Worm (Caenorhabditis elegans): ENCODE results near the gene C07H6.9.

The C07H6.9 gene

DNA sequence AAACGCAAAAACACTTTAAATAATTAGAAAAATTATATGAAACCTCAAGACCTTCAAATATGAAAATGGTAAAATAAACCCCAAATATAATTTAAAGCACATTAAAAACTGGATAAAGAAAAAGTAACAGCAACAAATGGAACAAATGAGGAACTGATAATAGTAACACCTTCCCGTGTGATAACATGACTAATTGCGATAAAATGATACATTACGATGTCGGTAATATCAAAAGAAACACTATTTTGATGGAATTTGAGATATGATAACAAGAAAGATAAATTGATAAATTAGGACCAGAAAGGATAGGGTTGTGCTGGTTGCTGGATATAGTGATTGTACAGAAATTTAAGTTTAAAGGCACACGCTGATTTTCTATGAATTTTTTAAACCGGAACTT, 42.8 kb upstream of the C07H6.9 start:
- TF ChIP-seq ets-5 (GFP tag; IDR thresholded peaks at IDR 0.05) (no peak), F16B12.6 (tag; optimal IDR thresholded peaks at IDR 0.05) (no peak), ceh-90 (tag; optimal IDR thresholded peaks at IDR 0.05) (no peak), ces-1 (GFP tag; optimal IDR thresholded peaks at IDR 0.05) (no peak), unc-62 (GFP tag; optimal IDR thresholded peaks at IDR 0.05) (no peak), unc-86 (tag; optimal IDR thresholded peaks at IDR 0.05) (no peak), nhr-76 (tag; optimal IDR thresholded peaks at IDR 0.05) (no peak), sup-37 (GFP tag; optimal IDR thresholded peaks at IDR 0.05) (no peak)

DNA sequence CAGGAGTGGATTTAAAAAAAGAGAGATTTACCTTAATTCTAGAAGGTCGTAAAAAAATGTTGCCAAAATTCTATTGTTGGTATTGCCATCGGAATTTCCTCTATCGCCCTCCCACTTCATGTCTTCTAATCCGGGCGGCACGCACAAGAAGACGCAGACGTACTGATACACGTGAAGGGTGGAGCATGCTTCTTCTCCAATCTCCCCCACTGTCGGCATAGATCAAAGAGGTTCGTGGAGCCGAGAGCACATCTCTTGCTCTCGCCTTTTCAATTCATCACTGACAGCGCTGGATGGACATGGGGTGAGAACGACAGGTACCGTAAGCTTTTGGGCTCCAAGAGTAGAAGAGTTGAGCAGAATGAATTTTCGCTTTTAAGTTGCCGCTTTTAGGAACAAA, 37.3 kb upstream of the C07H6.9 start, which contains the start of gene lin-39:
TSS of gene lin-39 (minus strand) at position 74 of the 400 bp plus-strand sequence.
- TF ChIP-seq efl-1 (optimal IDR thresholded peaks at IDR 0.05), result no peak
- TF ChIP-seq efl-1 (GFP tag; optimal IDR thresholded peaks at IDR 0.05 in 1 of 2), result no peak
- no peak for TF ChIP-seq F16B12.6 (tag; optimal IDR thresholded peaks at IDR 0.05)
- TF ChIP-seq mab-9 (GFP tag; IDR thresholded peaks at IDR 0.05), result peak; percentile 43; the same call in 1 of the 2 replicates
- peak; percentile 11 for TF ChIP-seq nhr-71 (tag; optimal IDR thresholded peaks at IDR 0.05)
- TF ChIP-seq lsy-2 (tag; optimal IDR thresholded peaks at IDR 0.05), result peak in 1 of 2 experiments; percentile 47
- peak; percentile 68 for TF ChIP-seq lin-14 (GFP tag; optimal IDR thresholded peaks at IDR 0.05)
- peak; percentile 38 for TF ChIP-seq rnt-1 (tag; optimal IDR thresholded peaks at IDR 0.05)

DNA sequence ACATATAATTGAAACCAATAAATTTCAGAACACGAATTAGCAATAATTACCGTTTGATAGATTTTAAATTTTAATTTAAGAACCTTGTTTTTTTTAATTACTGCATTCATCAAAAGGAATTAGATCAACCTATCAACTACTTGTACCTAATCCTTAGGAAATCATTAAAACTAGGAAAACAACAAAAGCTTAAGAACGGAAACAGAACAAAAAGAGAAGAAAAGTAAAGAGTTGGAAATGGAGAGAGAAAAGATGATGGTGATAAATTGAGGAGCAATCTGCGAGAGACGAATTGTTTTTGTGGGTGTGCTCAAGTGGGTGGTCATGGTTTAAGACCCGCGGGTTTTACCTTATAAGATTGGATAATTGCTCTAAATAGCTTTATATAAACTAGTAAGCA, 36.1 kb upstream of the C07H6.9 start:
- TF ChIP-seq mab-9 (GFP tag; IDR thresholded peaks at IDR 0.05), result no peak
- peak; percentile 11 for TF ChIP-seq rnt-1 (tag; optimal IDR thresholded peaks at IDR 0.05)

DNA sequence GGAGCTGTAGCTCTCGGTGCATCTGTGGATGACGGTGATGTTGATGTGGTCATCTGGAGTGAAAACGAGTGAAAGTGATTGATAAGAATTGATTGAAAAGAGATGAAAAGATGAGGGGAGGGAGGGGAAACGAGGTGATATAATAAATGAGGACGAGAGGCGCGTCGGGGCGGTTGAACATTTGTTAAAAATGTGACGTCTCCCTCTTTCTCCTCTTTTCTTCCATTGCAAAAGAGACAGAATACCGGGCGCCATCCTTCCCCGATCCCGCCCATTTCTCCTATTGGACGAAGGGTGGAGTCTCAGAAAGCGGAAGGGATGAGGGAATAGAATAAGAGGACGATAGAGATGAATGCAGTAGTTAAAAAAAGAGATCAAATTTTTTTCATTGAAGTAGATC, 35.4 kb upstream of the C07H6.9 start:
- TF ChIP-seq nhr-85 (tag) (peak; percentile 89), dsc-1 (tag; optimal IDR thresholded peaks at IDR 0.05) (no peak), xbp-1 (tag; optimal IDR thresholded peaks at IDR 0.05) (peak; percentile 34), ztf-4 (tag; optimal IDR thresholded peaks at IDR 0.05) (no peak), snu-23 (GFP tag; optimal IDR thresholded peaks at IDR 0.05) (peak; percentile 44), ztf-11 (tag; optimal IDR thresholded peaks at IDR 0.05) (peak in 1 of 2 experiments; percentile 62), egl-13 (tag; optimal IDR thresholded peaks at IDR 0.05) (no peak), nhr-90 (tag; optimal IDR thresholded peaks at IDR 0.05; ENCODE audit: poor library complexity) (peak; percentile 16), swsn-7 (tag; optimal IDR thresholded peaks at IDR 0.05) (peak; percentile 31), ets-5 (GFP tag; IDR thresholded peaks at IDR 0.05) (no peak), nhr-237 (tag; optimal IDR thresholded peaks at IDR 0.05) (no peak), blmp-1 (tag; optimal IDR thresholded peaks at IDR 0.05) (peak; percentile 89), unc-98 (GFP tag; IDR thresholded peaks at IDR 0.05) (no peak), tbx-2 (tag; optimal IDR thresholded peaks at IDR 0.05) (peak; percentile 77), lsy-2 (tag; optimal IDR thresholded peaks at IDR 0.05) (peak; percentile 65 to 81), hlh-17 (GFP tag; optimal IDR thresholded peaks at IDR 0.05; ENCODE audit: borderline replicate concordance) (no peak), ama-1 (optimal IDR thresholded peaks at IDR 0.05) (no peak), nhr-20 (tag; optimal IDR thresholded peaks at IDR 0.05) (peak; percentile 44), F16B12.6 (tag; optimal IDR thresholded peaks at IDR 0.05) (no peak), elt-2 (tag; optimal IDR thresholded peaks at IDR 0.05) (no peak), nhr-19 (GFP tag; conservative IDR thresholded peaks at IDR 0.05) (peak; percentile 51), lin-14 (GFP tag; optimal IDR thresholded peaks at IDR 0.05) (peak; percentile 85), rnt-1 (tag; optimal IDR thresholded peaks at IDR 0.05) (peak; percentile 70), nhr-71 (tag; optimal IDR thresholded peaks at IDR 0.05) (peak; percentile 76), mep-1 (tag; optimal IDR thresholded peaks at IDR 0.05) (peak; percentile 45)

DNA sequence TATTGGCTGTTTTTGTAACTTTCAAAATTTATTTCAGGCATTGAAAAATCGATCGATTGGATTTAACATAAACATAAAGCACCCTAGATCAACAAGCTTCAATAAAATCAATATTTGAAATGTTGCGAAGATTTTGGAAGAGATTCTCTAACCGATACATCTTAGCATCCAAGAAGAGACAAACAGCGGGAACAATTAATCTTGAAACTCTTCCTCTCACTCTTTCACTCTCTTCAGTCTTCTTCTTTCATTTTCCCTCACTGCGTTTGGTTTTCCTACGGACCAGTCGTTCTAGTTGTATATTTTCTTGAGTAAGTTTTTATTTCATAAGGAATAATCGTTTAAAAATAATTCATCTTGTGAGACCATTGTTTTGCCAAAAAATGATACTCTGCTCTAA, 33.7 kb upstream of the C07H6.9 start:
- TF ChIP-seq lsy-2 (tag; optimal IDR thresholded peaks at IDR 0.05) (peak in 1 of 2 experiments; percentile 8), blmp-1 (tag; optimal IDR thresholded peaks at IDR 0.05) (peak; percentile 13), nhr-71 (tag; optimal IDR thresholded peaks at IDR 0.05) (no peak)
